Fruit fly (Drosophila melanogaster) whole organism, embryonic: ENCODE results near the gene CG44000.
A peak's percentile ranks its signal among the peaks of the same experiment; 100 is the strongest.

Experiments used
- CG10267 ChIP-seq: fragments of 200-800 bp; sonication (Bioruptor generic); optimal IDR thresholded peaks from 2 replicates; lab custom pipeline; 2018; ENCODE audit warnings: missing biosample characterization, mild to moderate bottlenecking, missing genetic modification characterization, moderate library complexity
- CG11723 ChIP-seq: fragments of 200-800 bp; sonication (Bioruptor generic); optimal IDR thresholded peaks from 2 replicates; lab custom pipeline; 2017; ENCODE audit warnings: missing biosample characterization, mild to moderate bottlenecking, missing genetic modification characterization
- CG15269 ChIP-seq: fragments of 200-800 bp; sonication (Bioruptor generic); optimal IDR thresholded peaks from 2 replicates; lab custom pipeline; 2018; ENCODE audit warnings: missing biosample characterization, mild to moderate bottlenecking, missing genetic modification characterization, moderate library complexity
- CG1602 ChIP-seq: fragments of 200-800 bp; sonication (Bioruptor generic); optimal IDR thresholded peaks from 3 replicates; lab custom pipeline; 2016; ENCODE audit warnings: missing biosample characterization, missing genetic modification characterization
- CG16815 ChIP-seq: fragments of 200-800 bp; sonication (Bioruptor generic); optimal IDR thresholded peaks from 3 replicates; lab custom pipeline; 2017; ENCODE audit warnings: missing biosample characterization, mild to moderate bottlenecking, missing genetic modification characterization
- CG16863 ChIP-seq: fragments of 200-800 bp; sonication (Bioruptor generic); optimal IDR thresholded peaks from 3 replicates; lab custom pipeline; 2016; ENCODE audit warnings: missing biosample characterization, missing genetic modification characterization
- CG17328 ChIP-seq: fragments of 200-800 bp; sonication (Bioruptor generic); IDR thresholded peaks from 2 replicates; pipeline ENCODE4 v1.3.6; 2022; ENCODE audit warnings: missing biosample characterization, missing genetic modification characterization
- CG17359 ChIP-seq: fragments of 200-800 bp; sonication (Bioruptor generic); optimal IDR thresholded peaks from 3 replicates; lab custom pipeline; 2018; ENCODE audit warnings: missing biosample characterization, mild to moderate bottlenecking, missing genetic modification characterization, moderate library complexity
- CG18476 ChIP-seq: fragments of 200-800 bp; sonication (Bioruptor generic); optimal IDR thresholded peaks from 2 replicates; lab custom pipeline; 2016; ENCODE audit warnings: missing biosample characterization, mild to moderate bottlenecking, missing genetic modification characterization
- CG2678 ChIP-seq: fragments of 200-800 bp; sonication (Bioruptor generic); optimal IDR thresholded peaks from 3 replicates; lab custom pipeline; 2019; ENCODE audit warnings: missing biosample characterization, mild to moderate bottlenecking, missing genetic modification characterization, moderate library complexity
- CG43689 ChIP-seq: fragments of 200-800 bp; sonication (Bioruptor generic); IDR thresholded peaks from 2 replicates; pipeline ENCODE4 v1.3.6; 2022; ENCODE audit warnings: missing biosample characterization, missing genetic modification characterization
- CG6765 ChIP-seq: fragments of 200-800 bp; sonication (Bioruptor generic); optimal IDR thresholded peaks from 3 replicates; lab custom pipeline; 2017; ENCODE audit warnings: missing biosample characterization, mild to moderate bottlenecking, missing genetic modification characterization
- CG7357 ChIP-seq: fragments of 200-800 bp; sonication (Bioruptor generic); IDR thresholded peaks from 3 replicates; pipeline ENCODE4 v1.3.6; 2022; ENCODE audit warnings: missing biosample characterization, missing genetic modification characterization
- CG7372 ChIP-seq: fragments of 200-800 bp; sonication (Bioruptor generic); IDR thresholded peaks from 2 replicates; pipeline ENCODE4 v1.3.6; 2022; ENCODE audit warnings: missing biosample characterization, missing genetic modification characterization
- CG8765 ChIP-seq: fragments of 200-800 bp; sonication (Bioruptor generic); IDR thresholded peaks from 2 replicates; pipeline ENCODE4 v1.3.6; 2022; ENCODE audit warnings: missing biosample characterization, missing genetic modification characterization
- CG8924 ChIP-seq: fragments of 200-800 bp; optimal IDR thresholded peaks from 3 replicates; lab custom pipeline; 2019; ENCODE audit warnings: missing biosample characterization, mild to moderate bottlenecking, missing genetic modification characterization, moderate library complexity
- CHES-1-like ChIP-seq: fragments of 200-800 bp; sonication (Bioruptor generic); optimal IDR thresholded peaks from 2 replicates; lab custom pipeline; 2016; ENCODE audit warnings: missing biosample characterization, missing genetic modification characterization
- CkIIα-i1 ChIP-seq: fragments of 200-800 bp; sonication (Bioruptor generic); IDR thresholded peaks from 2 replicates; pipeline ENCODE4 v1.3.6; 2022; ENCODE audit warnings: missing biosample characterization, missing genetic modification characterization
- CoRest ChIP-seq: fragments of 200-800 bp; sonication (Bioruptor generic); optimal IDR thresholded peaks from 3 replicates; lab custom pipeline; 2018; ENCODE audit warnings: missing biosample characterization, mild to moderate bottlenecking, missing genetic modification characterization, moderate library complexity
- D ChIP-seq, 2 experiments: fragments of 200-800 bp in 1 of 2; fragments of >200 bp in 1 of 2; sonication (Bioruptor generic) in 1 of 2; optimal IDR thresholded peaks; 2 replicates in 1 of 2; 3 replicates in 1 of 2; lab custom pipeline; 2017; ENCODE audit warnings: mild to moderate bottlenecking in 1 of 2, missing biosample characterization in 1 of 2, missing genetic modification characterization in 1 of 2, missing genetic modification reagents in 1 of 2
- E2f1 ChIP-seq: fragments of 200-800 bp; sonication (Bioruptor generic); IDR thresholded peaks from 2 replicates; pipeline ENCODE4 v1.3.6; 2022; ENCODE audit warnings: missing biosample characterization, missing genetic modification characterization
- Hmr ChIP-seq: fragments of 200-800 bp; sonication (Bioruptor generic); optimal IDR thresholded peaks from 3 replicates; lab custom pipeline; 2017; ENCODE audit warnings: mild to moderate bottlenecking, missing biosample characterization, missing genetic modification reagents, missing genetic modification characterization
- Myb ChIP-seq: fragments of 200-800 bp; sonication (Bioruptor generic); optimal IDR thresholded peaks from 2 replicates; lab custom pipeline; 2016; ENCODE audit warnings: missing biosample characterization, missing genetic modification characterization
- PHDP ChIP-seq: fragments of 200-800 bp; sonication (Bioruptor generic); optimal IDR thresholded peaks from 3 replicates; lab custom pipeline; 2018; ENCODE audit warnings: missing biosample characterization, mild to moderate bottlenecking, missing genetic modification characterization, moderate library complexity
- Taf1 ChIP-seq: fragments of 200-800 bp; sonication (Bioruptor generic); IDR thresholded peaks from 2 replicates; pipeline ENCODE4 v1.3.6; 2022; ENCODE audit warnings: missing biosample characterization, missing genetic modification characterization
- ara ChIP-seq: fragments of 200-800 bp; sonication (Bioruptor generic); IDR thresholded peaks from 2 replicates; pipeline ENCODE4 v1.3.6; 2022; ENCODE audit warnings: missing biosample characterization, missing genetic modification characterization
- croc ChIP-seq: fragments of 200-800 bp; sonication (Bioruptor generic); conservative IDR thresholded peaks from 3 replicates; pipeline ENCODE4 v1.3.6; 2022; ENCODE audit warnings: missing biosample characterization, missing genetic modification characterization
- danr ChIP-seq: fragments of 200-800 bp; sonication (Bioruptor generic); IDR thresholded peaks from 2 replicates; pipeline ENCODE4 v1.3.6; 2022; ENCODE audit warnings: missing biosample characterization, missing genetic modification characterization
- dati ChIP-seq: fragments of 200-800 bp; sonication (Bioruptor generic); IDR thresholded peaks from 2 replicates; pipeline ENCODE4 v1.3.6; 2022; ENCODE audit warnings: missing biosample characterization, missing genetic modification characterization
- eyg ChIP-seq: fragments of 200-800 bp; sonication (Bioruptor generic); optimal IDR thresholded peaks from 3 replicates; lab custom pipeline; 2016; ENCODE audit warnings: missing biosample characterization, missing genetic modification characterization
- fd64A ChIP-seq: fragments of 200-800 bp; sonication (Bioruptor generic); optimal IDR thresholded peaks from 3 replicates; lab custom pipeline; 2018; ENCODE audit warnings: missing biosample characterization, mild to moderate bottlenecking, missing genetic modification characterization
- fd96Cb ChIP-seq: fragments of 200-800 bp; sonication (Bioruptor generic); optimal IDR thresholded peaks from 2 replicates; lab custom pipeline; 2018; ENCODE audit warnings: missing biosample characterization, mild to moderate bottlenecking, missing genetic modification characterization, moderate library complexity
- grn ChIP-seq: fragments of 200-800 bp; sonication (Bioruptor generic); optimal IDR thresholded peaks from 3 replicates; lab custom pipeline; 2017; ENCODE audit warnings: missing biosample characterization, missing genetic modification characterization
- gsb-n ChIP-seq: fragments of 200-800 bp; sonication (Bioruptor generic); optimal IDR thresholded peaks from 3 replicates; lab custom pipeline; 2018; ENCODE audit warnings: missing biosample characterization, mild to moderate bottlenecking, missing genetic modification characterization
- h ChIP-seq: fragments of >200 bp; optimal IDR thresholded peaks from 2 replicates; lab custom pipeline; 2017
- kni ChIP-seq: fragments of 200-800 bp; sonication (Bioruptor generic); optimal IDR thresholded peaks from 3 replicates; lab custom pipeline; 2017; ENCODE audit warnings: mild to moderate bottlenecking, missing biosample characterization, missing genetic modification reagents, missing genetic modification characterization
- knrl ChIP-seq: fragments of 200-800 bp; sonication (Bioruptor generic); IDR thresholded peaks from 3 replicates; pipeline ENCODE4 v1.3.6; 2022; ENCODE audit warnings: missing biosample characterization, missing genetic modification characterization; ENCODE audit not compliant: partially characterized antibody
- lilli ChIP-seq: fragments of 200-800 bp; sonication (Bioruptor generic); optimal IDR thresholded peaks from 3 replicates; lab custom pipeline; 2016; ENCODE audit warnings: missing biosample characterization, missing genetic modification characterization
- nau ChIP-seq: fragments of 200-800 bp; sonication (Bioruptor generic); optimal IDR thresholded peaks from 3 replicates; lab custom pipeline; 2017; ENCODE audit warnings: missing biosample characterization, mild to moderate bottlenecking, missing genetic modification characterization, missing genetic modification reagents
- p53 ChIP-seq: fragments of 200-800 bp; sonication (Bioruptor generic); optimal IDR thresholded peaks from 2 replicates; lab custom pipeline; 2016; ENCODE audit warnings: missing biosample characterization, missing genetic modification characterization
- prd ChIP-seq, 3 experiments: fragments of >200 bp in 2 of 3; fragments of 200-800 bp in 1 of 3; sonication (Bioruptor generic) in 1 of 3; optimal IDR thresholded peaks in 2 of 3; IDR thresholded peaks in 1 of 3; 2 replicates in 2 of 3; 3 replicates in 1 of 3; pipeline versions ENCODE4 v1.3.6 to Lab custom; 2017 to 2022; ENCODE audit warnings: missing biosample characterization in 1 of 3, missing genetic modification characterization in 1 of 3
- sima ChIP-seq: fragments of 200-800 bp; sonication (Bioruptor generic); optimal IDR thresholded peaks from 2 replicates; lab custom pipeline; 2016; ENCODE audit warnings: missing biosample characterization, missing genetic modification characterization
- so ChIP-seq: fragments of 200-800 bp; sonication (Bioruptor generic); IDR thresholded peaks from 3 replicates; pipeline ENCODE4 v1.3.6; 2022; ENCODE audit warnings: missing biosample characterization, missing genetic modification characterization
- sr ChIP-seq: fragments of 200-800 bp; sonication (Bioruptor generic); IDR thresholded peaks from 3 replicates; pipeline ENCODE4 v1.3.6; 2022; ENCODE audit warnings: missing biosample characterization, missing genetic modification characterization
- stc ChIP-seq: fragments of 200-800 bp; sonication (Bioruptor generic); IDR thresholded peaks from 2 replicates; pipeline ENCODE4 v1.3.6; 2022; ENCODE audit warnings: missing biosample characterization, missing genetic modification characterization
- trem ChIP-seq: fragments of 200-800 bp; optimal IDR thresholded peaks from 3 replicates; lab custom pipeline; 2019; ENCODE audit warnings: missing biosample characterization, mild to moderate bottlenecking, missing genetic modification characterization, moderate library complexity
- trh ChIP-seq: fragments of 200-800 bp; sonication (Bioruptor generic); optimal IDR thresholded peaks from 2 replicates; lab custom pipeline; 2016; ENCODE audit warnings: missing biosample characterization, missing genetic modification characterization
- twi ChIP-seq: fragments of 200-800 bp; optimal IDR thresholded peaks from 2 replicates; lab custom pipeline; 2019; ENCODE audit warnings: missing biosample characterization, mild to moderate bottlenecking, missing genetic modification characterization, moderate library complexity
- zen ChIP-seq: fragments of 200-800 bp; sonication (Bioruptor generic); optimal IDR thresholded peaks from 3 replicates; lab custom pipeline; 2018; ENCODE audit warnings: missing biosample characterization, mild to moderate bottlenecking, missing genetic modification characterization, moderate library complexity

Gene CG44000

DNA sequence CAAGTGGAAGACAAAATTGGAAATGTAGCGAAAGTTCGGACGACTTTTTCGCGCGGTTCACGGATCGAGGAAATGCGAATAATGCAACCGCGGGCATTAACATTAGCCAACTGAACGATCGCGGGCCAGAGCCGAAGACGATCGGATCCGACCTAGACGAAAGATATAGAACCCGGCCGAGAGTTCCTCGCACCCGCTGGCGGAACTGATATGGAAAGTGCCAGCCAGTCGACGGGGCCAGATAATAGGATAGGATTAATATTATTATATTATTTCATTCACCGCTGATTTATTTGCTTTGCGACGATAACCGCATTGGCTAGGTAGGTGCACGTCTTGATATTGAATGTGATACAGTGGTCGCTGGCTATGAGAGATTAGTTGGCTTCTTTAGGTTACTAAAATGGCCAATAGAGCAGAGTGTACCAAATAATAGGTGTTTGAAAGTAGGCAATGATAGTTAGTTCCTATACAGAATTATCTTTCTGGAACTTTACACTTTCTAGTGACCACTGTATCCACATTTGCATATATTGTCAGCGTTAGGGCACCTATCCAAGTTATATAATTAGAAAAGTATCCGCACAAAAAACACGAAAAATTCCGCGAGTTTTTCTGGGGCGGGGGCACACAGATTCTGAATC is 43.6 kb upstream of the CG44000 start (continued):
- TF ChIP-seq lilli (GFP tag; lab: Kevin White, UChicago) (peak; percentile 67), sr (GFP tag; lab: Robert Waterston, UW) (peak; percentile 22; the same call in 1 of the 3 replicates), CG18476 (GFP tag; lab: Kevin White, UChicago) (peak; percentile 30), prd (optimal IDR thresholded peaks at IDR 0.05; lab: Kevin White, UChicago) (no peak), prd (GFP tag; IDR thresholded peaks at IDR 0.05; lab: Robert Waterston, UW) (peak; percentile 87), stc (peak; percentile 64), D (optimal IDR thresholded peaks at IDR 0.05; lab: Kevin White, UChicago) (no peak), D (GFP tag; optimal IDR thresholded peaks at IDR 0.05; lab: Kevin White, UChicago) (peak; percentile 41), CoRest (tag; lab: Kevin White, UChicago) (peak; percentile 75), h (lab: Kevin White, UChicago) (no peak), gsb-n (tag; lab: Kevin White, UChicago) (peak; percentile 56), ara (GFP tag; lab: Robert Waterston, UW) (peak; percentile 78), CG1602 (GFP tag; lab: Kevin White, UChicago) (no peak), Hmr (peak; percentile 55), CG17328 (GFP tag; lab: Robert Waterston, UW) (peak; percentile 74), CG8924 (peak; percentile 42), knrl (GFP tag; lab: Robert Waterston, UW) (no peak), croc (GFP tag; lab: Robert Waterston, UW) (peak; percentile 40; the same call in 1 of the 3 replicates), CG7357 (GFP tag; lab: Robert Waterston, UW) (peak; percentile 55; the same call in 1 of the 3 replicates), p53 (GFP tag; lab: Kevin White, UChicago) (no peak), Myb (GFP tag; lab: Kevin White, UChicago) (peak; percentile 30), PHDP (tag; lab: Kevin White, UChicago) (peak; percentile 55), CHES-1-like (GFP tag; lab: Kevin White, UChicago) (peak; percentile 58), CkIIα-i1 (GFP tag; lab: Robert Waterston, UW) (no peak), CG16815 (peak; percentile 62), CG15269 (peak; percentile 80), sima (GFP tag; lab: Kevin White, UChicago) (peak; percentile 40), CG16863 (GFP tag; lab: Kevin White, UChicago) (peak; percentile 55), CG17359 (peak; percentile 78), kni (GFP tag; lab: Kevin White, UChicago) (no peak), nau (no peak), CG8765 (GFP tag; lab: Robert Waterston, UW) (peak; percentile 51; the same call in 1 of the 2 replicates), dati (GFP tag; lab: Robert Waterston, UW) (0 out of 2 replicates have a peak, but pooled peaks have one; percentile 49), danr (GFP tag; lab: Robert Waterston, UW) (0 out of 2 replicates have a peak, but pooled peaks have one; percentile 30), CG6765 (GFP tag; lab: Kevin White, UChicago) (peak; percentile 1), fd96Cb (tag; lab: Kevin White, UChicago) (peak; percentile 76), trh (peak; percentile 8), twi (tag; lab: Kevin White, UChicago) (no peak), CG43689 (GFP tag; lab: Robert Waterston, UW) (peak; percentile 56; the same call in 1 of the 2 replicates), CG2678 (tag; lab: Kevin White, UChicago) (peak; percentile 77), trem (tag; lab: Kevin White, UChicago) (peak; percentile 24), CG7372 (GFP tag; lab: Robert Waterston, UW) (peak; percentile 63), E2f1 (peak; percentile 60), zen (tag; lab: Kevin White, UChicago) (no peak), CG10267 (tag; lab: Kevin White, UChicago) (peak; percentile 10), CG11723 (GFP tag; lab: Kevin White, UChicago) (peak; percentile 39), grn (GFP tag; lab: Kevin White, UChicago) (peak; percentile 41), Taf1 (GFP tag; lab: Robert Waterston, UW) (peak; percentile 68), eyg (GFP tag; lab: Kevin White, UChicago) (peak; percentile 19), fd64A (GFP tag; lab: Kevin White, UChicago) (peak; percentile 2), so (GFP tag; lab: Robert Waterston, UW) (peak; percentile 70; the same call in 1 of the 3 replicates)
